Fruit fly (Drosophila melanogaster) whole organism, embryonic: ENCODE data around the gene CG11842.
A peak's percentile ranks its signal among the peaks of the same experiment; 100 is the strongest.

Experiments
- B-H1 ChIP-seq: fragments of 200-800 bp; sonication (Bioruptor generic); IDR thresholded peaks from 3 replicates; pipeline ENCODE4 v1.3.6; 2022; ENCODE audit warnings: missing biosample characterization, missing genetic modification characterization
- Bdp1 ChIP-seq: fragments of 200-800 bp; sonication (Bioruptor generic); optimal IDR thresholded peaks from 3 replicates; lab custom pipeline; 2016; ENCODE audit warnings: missing biosample characterization, missing genetic modification characterization
- CG10431 ChIP-seq: fragments of 200-800 bp; sonication (Bioruptor generic); optimal IDR thresholded peaks from 3 replicates; lab custom pipeline; 2018; ENCODE audit warnings: missing biosample characterization, mild to moderate bottlenecking, missing genetic modification characterization
- CG10979 ChIP-seq: fragments of 200-800 bp; sonication (Bioruptor generic); optimal IDR thresholded peaks from 2 replicates; lab custom pipeline; 2018; ENCODE audit warnings: missing biosample characterization, mild to moderate bottlenecking, missing genetic modification characterization, moderate library complexity
- CG12071 ChIP-seq: fragments of 200-800 bp; sonication (Bioruptor generic); optimal IDR thresholded peaks from 3 replicates; lab custom pipeline; 2018; ENCODE audit warnings: missing biosample characterization, mild to moderate bottlenecking, missing genetic modification characterization
- CG12104 ChIP-seq: fragments of 200-800 bp; sonication (Bioruptor generic); optimal IDR thresholded peaks from 3 replicates; lab custom pipeline; 2016; ENCODE audit warnings: missing biosample characterization, missing genetic modification characterization
- CG12942 ChIP-seq: fragments of 200-800 bp; sonication (Bioruptor generic); optimal IDR thresholded peaks from 3 replicates; lab custom pipeline; 2016; ENCODE audit warnings: missing biosample characterization, missing genetic modification characterization
- CG15601 ChIP-seq: fragments of 200-800 bp; sonication (Bioruptor generic); optimal IDR thresholded peaks from 3 replicates; lab custom pipeline; 2019; ENCODE audit warnings: missing biosample characterization, mild to moderate bottlenecking, missing genetic modification characterization, moderate library complexity
- CG1647 ChIP-seq: fragments of 200-800 bp; sonication (Bioruptor generic); optimal IDR thresholded peaks from 3 replicates; lab custom pipeline; 2016; ENCODE audit warnings: missing biosample characterization, missing genetic modification characterization
- CG17328 ChIP-seq: fragments of 200-800 bp; sonication (Bioruptor generic); IDR thresholded peaks from 2 replicates; pipeline ENCODE4 v1.3.6; 2022; ENCODE audit warnings: missing biosample characterization, missing genetic modification characterization
- CG17385 ChIP-seq: fragments of 200-800 bp; sonication (Bioruptor generic); optimal IDR thresholded peaks from 3 replicates; lab custom pipeline; 2018; ENCODE audit warnings: missing biosample characterization, mild to moderate bottlenecking, missing genetic modification characterization
- CG1832 ChIP-seq: fragments of 200-800 bp; sonication (Bioruptor generic); optimal IDR thresholded peaks from 2 replicates; lab custom pipeline; 2017; ENCODE audit warnings: missing biosample characterization, mild to moderate bottlenecking, missing genetic modification characterization, inconsistent platforms
- CG2129 ChIP-seq: fragments of 200-800 bp; sonication (Bioruptor generic); IDR thresholded peaks from 2 replicates; pipeline ENCODE4 v1.3.6; 2022; ENCODE audit warnings: missing biosample characterization, missing genetic modification characterization; ENCODE audit not compliant: partially characterized antibody
- CG42726 ChIP-seq: fragments of 200-800 bp; sonication (Bioruptor generic); IDR thresholded peaks from 2 replicates; pipeline ENCODE4 v1.3.6; 2022; ENCODE audit warnings: missing biosample characterization, missing genetic modification characterization; ENCODE audit not compliant: partially characterized antibody
- CG4360 ChIP-seq: fragments of 200-800 bp; sonication (Bioruptor generic); IDR thresholded peaks from 2 replicates; pipeline ENCODE4 v1.3.6; 2022; ENCODE audit warnings: missing biosample characterization, missing genetic modification characterization
- CG4820 ChIP-seq: fragments of 200-800 bp; sonication (Bioruptor generic); optimal IDR thresholded peaks from 3 replicates; lab custom pipeline; 2016; ENCODE audit warnings: missing biosample characterization, missing genetic modification characterization
- CG5180 ChIP-seq: fragments of 200-800 bp; sonication (Bioruptor generic); optimal IDR thresholded peaks from 3 replicates; lab custom pipeline; 2017; ENCODE audit warnings: missing biosample characterization, missing genetic modification characterization, mild to moderate bottlenecking, moderate library complexity, missing genetic modification reagents
- CG6175 ChIP-seq: fragments of 200-800 bp; sonication (Bioruptor generic); IDR thresholded peaks from 3 replicates; pipeline ENCODE4 v1.3.6; 2022; ENCODE audit warnings: missing biosample characterization, missing genetic modification characterization
- CG7928 ChIP-seq: fragments of 200-800 bp; sonication (Bioruptor generic); optimal IDR thresholded peaks from 2 replicates; lab custom pipeline; 2017; ENCODE audit warnings: missing biosample characterization, mild to moderate bottlenecking, missing genetic modification characterization
- CG9932 ChIP-seq: fragments of 200-800 bp; sonication (Bioruptor generic); IDR thresholded peaks from 2 replicates; pipeline ENCODE4 v1.3.6; 2022; ENCODE audit warnings: missing biosample characterization, missing genetic modification characterization
- D ChIP-seq, 2 experiments: fragments of 200-800 bp in 1 of 2; fragments of >200 bp in 1 of 2; sonication (Bioruptor generic) in 1 of 2; optimal IDR thresholded peaks; 2 replicates in 1 of 2; 3 replicates in 1 of 2; lab custom pipeline; 2017; ENCODE audit warnings: mild to moderate bottlenecking in 1 of 2, missing biosample characterization in 1 of 2, missing genetic modification characterization in 1 of 2, missing genetic modification reagents in 1 of 2
- Dad ChIP-seq: fragments of 200-800 bp; sonication (Bioruptor generic); optimal IDR thresholded peaks from 3 replicates; lab custom pipeline; 2016; ENCODE audit warnings: missing biosample characterization, missing genetic modification characterization
- Dbx ChIP-seq: fragments of 200-800 bp; sonication (Bioruptor generic); IDR thresholded peaks from 3 replicates; pipeline ENCODE4 v1.3.6; 2022; ENCODE audit warnings: missing biosample characterization, missing genetic modification characterization
- Elba2 ChIP-seq: fragments of 200-800 bp; sonication (Bioruptor generic); optimal IDR thresholded peaks from 3 replicates; lab custom pipeline; 2016; ENCODE audit warnings: missing biosample characterization, missing genetic modification characterization
- Lim3 ChIP-seq: fragments of 200-800 bp; sonication (Bioruptor generic); IDR thresholded peaks from 2 replicates; pipeline ENCODE4 v1.3.6; 2022; ENCODE audit warnings: missing biosample characterization, missing genetic modification characterization
- Mrtf ChIP-seq: fragments of 200-800 bp; sonication (Bioruptor generic); IDR thresholded peaks from 3 replicates; pipeline ENCODE4 v1.3.6; 2022; ENCODE audit warnings: missing biosample characterization, missing genetic modification characterization
- Oaz ChIP-seq: fragments of 200-800 bp; sonication (Bioruptor generic); IDR thresholded peaks from 2 replicates; pipeline ENCODE4 v1.3.6; 2022; ENCODE audit warnings: missing biosample characterization, missing genetic modification characterization
- Rfx ChIP-seq: fragments of 200-800 bp; sonication (Bioruptor generic); IDR thresholded peaks from 2 replicates; pipeline ENCODE4 v1.3.6; 2022; ENCODE audit warnings: missing biosample characterization, missing genetic modification characterization
- ab ChIP-seq: fragments of 200-800 bp; sonication (Bioruptor generic); optimal IDR thresholded peaks from 2 replicates; lab custom pipeline; 2016; ENCODE audit warnings: missing biosample characterization, missing genetic modification characterization
- al ChIP-seq: fragments of 200-800 bp; sonication (Bioruptor generic); IDR thresholded peaks from 2 replicates; pipeline ENCODE4 v1.3.6; 2022; ENCODE audit warnings: missing biosample characterization, missing genetic modification characterization
- ara ChIP-seq: fragments of 200-800 bp; sonication (Bioruptor generic); IDR thresholded peaks from 2 replicates; pipeline ENCODE4 v1.3.6; 2022; ENCODE audit warnings: missing biosample characterization, missing genetic modification characterization
- bigmax ChIP-seq: fragments of 200-800 bp; sonication (Bioruptor generic); optimal IDR thresholded peaks from 2 replicates; lab custom pipeline; 2018; ENCODE audit warnings: missing biosample characterization, mild to moderate bottlenecking, missing genetic modification characterization
- bowl ChIP-seq: fragments of 200-800 bp; sonication (Bioruptor generic); IDR thresholded peaks from 2 replicates; pipeline ENCODE4 v1.3.6; 2022; ENCODE audit warnings: missing biosample characterization, missing genetic modification characterization
- crol ChIP-seq: fragments of 200-800 bp; sonication (Bioruptor generic); IDR thresholded peaks from 2 replicates; pipeline ENCODE4 v1.3.6; 2022; ENCODE audit warnings: missing biosample characterization, missing genetic modification characterization
- dimm ChIP-seq: fragments of 200-800 bp; sonication (Bioruptor generic); IDR thresholded peaks from 2 replicates; pipeline ENCODE4 v1.3.6; 2022; ENCODE audit warnings: missing biosample characterization, missing genetic modification characterization
- dmrt11E ChIP-seq: fragments of 200-800 bp; sonication (Bioruptor generic); optimal IDR thresholded peaks from 3 replicates; lab custom pipeline; 2018; ENCODE audit warnings: missing biosample characterization, mild to moderate bottlenecking, missing genetic modification characterization, moderate library complexity
- dpn ChIP-seq, 2 experiments: fragments of 200-800 bp; sonication (Bioruptor generic); optimal IDR thresholded peaks; 3 replicates each; lab custom pipeline; 2016; ENCODE audit warnings: missing biosample characterization in 2 of 2, missing genetic modification characterization in 2 of 2
- gcm2 ChIP-seq: fragments of 200-800 bp; sonication (Bioruptor generic); optimal IDR thresholded peaks from 2 replicates; lab custom pipeline; 2016; ENCODE audit warnings: missing biosample characterization, missing genetic modification characterization
- gt ChIP-seq: fragments of 200-800 bp; sonication (Bioruptor generic); IDR thresholded peaks from 2 replicates; pipeline ENCODE4 v1.3.6; 2022; ENCODE audit warnings: missing biosample characterization, missing genetic modification characterization
- ham ChIP-seq: fragments of 200-800 bp; sonication (Bioruptor generic); IDR thresholded peaks from 2 replicates; pipeline ENCODE4 v1.3.6; 2022; ENCODE audit warnings: missing biosample characterization, missing genetic modification characterization
- insv ChIP-seq, 2 experiments: fragments of 200-800 bp; sonication (Bioruptor generic); optimal IDR thresholded peaks; 3 replicates each; lab custom pipeline; 2016 to 2018; ENCODE audit warnings: missing biosample characterization in 2 of 2, missing genetic modification characterization in 2 of 2
- klu ChIP-seq: fragments of 200-800 bp; sonication (Bioruptor generic); IDR thresholded peaks from 2 replicates; pipeline ENCODE4 v1.3.6; 2022; ENCODE audit warnings: missing biosample characterization, missing genetic modification characterization
- mam ChIP-seq: fragments of 200-800 bp; sonication (Bioruptor generic); optimal IDR thresholded peaks from 3 replicates; lab custom pipeline; 2016; ENCODE audit warnings: missing biosample characterization, missing genetic modification characterization
- nom ChIP-seq: fragments of 200-800 bp; sonication (Bioruptor generic); optimal IDR thresholded peaks from 2 replicates; lab custom pipeline; 2017; ENCODE audit warnings: missing biosample characterization, missing genetic modification characterization, mild to moderate bottlenecking, moderate library complexity, missing genetic modification reagents
- otp ChIP-seq: fragments of 200-800 bp; sonication (Bioruptor generic); IDR thresholded peaks from 3 replicates; pipeline ENCODE4, ENCODE4 v1.3.6; 2022; ENCODE audit warnings: missing biosample characterization, missing genetic modification characterization
- pho ChIP-seq: fragments of 200-800 bp; sonication (Bioruptor generic); optimal IDR thresholded peaks from 2 replicates; lab custom pipeline; 2016; ENCODE audit warnings: missing biosample characterization, missing genetic modification characterization
- pzg ChIP-seq: fragments of 200-800 bp; sonication (Bioruptor generic); optimal IDR thresholded peaks from 3 replicates; lab custom pipeline; 2018; ENCODE audit warnings: missing biosample characterization, mild to moderate bottlenecking, missing genetic modification characterization, moderate library complexity
- sd ChIP-seq: fragments of 200-800 bp; sonication (Bioruptor generic); optimal IDR thresholded peaks from 3 replicates; lab custom pipeline; 2018; ENCODE audit warnings: missing biosample characterization, mild to moderate bottlenecking, missing genetic modification characterization, moderate library complexity
- stc ChIP-seq: fragments of 200-800 bp; sonication (Bioruptor generic); IDR thresholded peaks from 2 replicates; pipeline ENCODE4 v1.3.6; 2022; ENCODE audit warnings: missing biosample characterization, missing genetic modification characterization
- tup ChIP-seq: fragments of 200-800 bp; sonication (Bioruptor generic); optimal IDR thresholded peaks from 2 replicates; lab custom pipeline; 2016; ENCODE audit warnings: missing biosample characterization, mild to moderate bottlenecking, missing genetic modification characterization, moderate library complexity
- twi ChIP-seq: fragments of 200-800 bp; optimal IDR thresholded peaks from 2 replicates; lab custom pipeline; 2019; ENCODE audit warnings: missing biosample characterization, mild to moderate bottlenecking, missing genetic modification characterization, moderate library complexity
- wek ChIP-seq: fragments of 200-800 bp; sonication (Bioruptor generic); optimal IDR thresholded peaks from 3 replicates; lab custom pipeline; 2018; ENCODE audit warnings: missing biosample characterization, mild to moderate bottlenecking, missing genetic modification characterization, moderate library complexity

The CG11842 gene

dm6 chr3R:29062717-29063206 is 10.3 kb downstream of the CG11842 start, which contains the start of the genes Cul5 and Bicra (continued):
- TF ChIP-seq nom (GFP tag; lab: Kevin White, UChicago), result peak; percentile 43
- TF ChIP-seq B-H1 (GFP tag; lab: Robert Waterston, UW), result no peak
- no peak for TF ChIP-seq CG4820 (GFP tag; lab: Kevin White, UChicago)
- no peak for TF ChIP-seq Mrtf
- TF ChIP-seq CG7928, result no peak
- TF ChIP-seq al (GFP tag; lab: Robert Waterston, UW), result no peak
- TF ChIP-seq Dbx, result no peak
- no peak for TF ChIP-seq CG1647 (GFP tag; lab: Kevin White, UChicago)
- no peak for TF ChIP-seq CG15601 (tag; lab: Kevin White, UChicago)
- TF ChIP-seq pzg (GFP tag; lab: Kevin White, UChicago), result peak; percentile 86
- no peak for TF ChIP-seq stc
- peak; percentile 48; the same call in 1 of the 2 replicates for TF ChIP-seq CG4360 (GFP tag; lab: Robert Waterston, UW)
- no peak for TF ChIP-seq bigmax (GFP tag; lab: Kevin White, UChicago)
- no peak for TF ChIP-seq Lim3 (GFP tag; lab: Robert Waterston, UW)
- no peak for TF ChIP-seq Dad
- peak; percentile 63 for TF ChIP-seq CG2129 (GFP tag; lab: Robert Waterston, UW)
- TF ChIP-seq CG1832, result no peak
- TF ChIP-seq twi (tag; lab: Kevin White, UChicago), result no peak
- no peak for TF ChIP-seq gt (GFP tag; lab: Robert Waterston, UW)
- 0 out of 2 replicates have a peak, but pooled peaks have one; percentile 6 for TF ChIP-seq Rfx (GFP tag; lab: Robert Waterston, UW)
- no peak for TF ChIP-seq CG9932 (GFP tag; lab: Robert Waterston, UW)
- no peak for TF ChIP-seq CG12104 (GFP tag; lab: Kevin White, UChicago)
- peak; percentile 48 for TF ChIP-seq wek
- TF ChIP-seq dpn (GFP tag; optimal IDR thresholded peaks at IDR 0.05; lab: Kevin White, UChicago), result peak in 1 of 2 experiments; percentile 5
- no peak for TF ChIP-seq tup (GFP tag; lab: Kevin White, UChicago)
- TF ChIP-seq CG12071 (GFP tag; lab: Kevin White, UChicago), result no peak
- TF ChIP-seq sd (tag; lab: Kevin White, UChicago), result no peak
- TF ChIP-seq CG17385, result no peak
- no peak for TF ChIP-seq bowl (GFP tag; lab: Robert Waterston, UW)
- TF ChIP-seq ham (GFP tag; lab: Robert Waterston, UW), result no peak
- TF ChIP-seq CG42726 (GFP tag; lab: Robert Waterston, UW), result peak; percentile 81
- TF ChIP-seq CG6175 (GFP tag; lab: Robert Waterston, UW), result no peak
- no peak for TF ChIP-seq ara
- TF ChIP-seq D (optimal IDR thresholded peaks at IDR 0.05; lab: Kevin White, UChicago), result no peak
- no peak for TF ChIP-seq D (GFP tag; optimal IDR thresholded peaks at IDR 0.05; lab: Kevin White, UChicago)
- TF ChIP-seq ab (GFP tag; lab: Kevin White, UChicago), result no peak
- no peak for TF ChIP-seq dimm
- no peak for TF ChIP-seq klu (GFP tag; lab: Robert Waterston, UW)
- TF ChIP-seq otp (GFP tag; lab: Robert Waterston, UW), result no peak
- TF ChIP-seq CG10979, result no peak
- TF ChIP-seq mam (GFP tag; lab: Kevin White, UChicago), result no peak
- no peak for TF ChIP-seq pho (GFP tag; lab: Kevin White, UChicago)
- TF ChIP-seq gcm2 (GFP tag; lab: Kevin White, UChicago), result no peak
- no peak for TF ChIP-seq Bdp1 (GFP tag; lab: Kevin White, UChicago)
- no peak for TF ChIP-seq insv (GFP tag; optimal IDR thresholded peaks at IDR 0.05; lab: Kevin White, UChicago)
- no peak for TF ChIP-seq CG5180 (GFP tag; lab: Kevin White, UChicago)
- TF ChIP-seq CG17328 (GFP tag; lab: Robert Waterston, UW), result no peak
- no peak for TF ChIP-seq crol (GFP tag; lab: Robert Waterston, UW)
- no peak for TF ChIP-seq Oaz (GFP tag; lab: Robert Waterston, UW)
- TF ChIP-seq dmrt11E (tag; lab: Kevin White, UChicago), result no peak
- TF ChIP-seq Elba2 (GFP tag; lab: Kevin White, UChicago), result no peak
- no peak for TF ChIP-seq CG12942 (GFP tag; lab: Kevin White, UChicago)
- no peak for TF ChIP-seq CG10431 (GFP tag; lab: Kevin White, UChicago)
